Comparison of ENCODE assay signal across 5 fruit fly cellular contexts in the genomic region with DNA sequence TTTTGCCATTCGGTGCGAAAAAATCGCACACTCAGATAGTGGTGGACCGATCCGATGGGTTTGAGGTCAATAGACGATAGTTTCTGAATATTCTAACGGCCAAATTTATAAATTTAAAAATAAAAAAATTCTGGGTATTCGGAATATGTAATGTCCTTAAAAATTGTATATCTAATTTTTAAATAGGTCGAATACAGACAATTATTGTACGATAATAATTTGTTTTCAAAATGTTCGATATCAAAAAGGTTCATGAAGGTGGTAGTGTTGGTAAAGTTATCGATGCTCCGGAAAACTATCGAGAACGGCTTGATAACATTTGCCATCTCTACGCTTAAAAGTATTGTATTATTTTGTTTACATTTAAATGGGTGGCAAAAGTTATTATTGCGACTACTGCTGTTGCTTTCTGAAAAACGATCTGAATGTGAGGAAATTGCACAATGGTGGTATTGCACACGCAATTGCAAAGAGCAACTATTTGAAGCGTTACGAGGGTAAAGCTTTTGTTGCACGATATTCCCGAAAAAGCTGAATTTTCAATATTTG.
TF ChIP-seq lines count a peak whose summit lies in the region.

A gene (plus strand): TSS at position 315 of the 549 bp plus-strand sequence.
A gene (minus strand): TSS at position 499 of the 549 bp plus-strand sequence.

TF ChIP-seq in whole organism, adult, 20 proteins besides CTCF, POLR2A, EP300 and RAD21 (continued from another document):
- TF ChIP-seq cic (GFP tag; optimal IDR thresholded peaks at IDR 0.05; lab: Kevin White, UChicago) (peak; percentile 92), ovo (GFP tag; optimal IDR thresholded peaks at IDR 0.05; lab: Kevin White, UChicago) (peak; percentile 74), CG14711 (tag; optimal IDR thresholded peaks at IDR 0.05; lab: Kevin White, UChicago) (peak; percentile 56), CG1620 (GFP tag; optimal IDR thresholded peaks at IDR 0.05; lab: Kevin White, UChicago) (peak; percentile 90)

TF ChIP-seq in whole organism, embryonic, 481 proteins besides CTCF, POLR2A, EP300 and RAD21 (continued from another document and continues in another):
- no peak for TF ChIP-seq Sox100B (GFP tag; optimal IDR thresholded peaks at IDR 0.05; lab: Kevin White, UChicago)
- TF ChIP-seq MESR4 (GFP tag; optimal IDR thresholded peaks at IDR 0.05; lab: Kevin White, UChicago) = peak; percentile 18
- TF ChIP-seq CG12236 (GFP tag; optimal IDR thresholded peaks at IDR 0.05; lab: Kevin White, UChicago) = no peak
- no peak for TF ChIP-seq CG14050 (GFP tag; IDR thresholded peaks at IDR 0.05; lab: Robert Waterston, UW)
- TF ChIP-seq run (tag; optimal IDR thresholded peaks at IDR 0.05; lab: Kevin White, UChicago) = no peak
- TF ChIP-seq pho (GFP tag; optimal IDR thresholded peaks at IDR 0.05; lab: Kevin White, UChicago) = peak; percentile 81
- no peak for TF ChIP-seq cad (GFP tag; optimal IDR thresholded peaks at IDR 0.05; lab: Kevin White, UChicago)
- no peak for TF ChIP-seq CG8478 (optimal IDR thresholded peaks at IDR 0.05; lab: Kevin White, UChicago)
- no peak for TF ChIP-seq Rx (GFP tag; IDR thresholded peaks at IDR 0.05; lab: Robert Waterston, UW)
- no peak for TF ChIP-seq CG7963 (GFP tag; IDR thresholded peaks at IDR 0.05; lab: Robert Waterston, UW; ENCODE audit: partially characterized antibody)
- peak; percentile 68 for TF ChIP-seq CG8924 (tag; optimal IDR thresholded peaks at IDR 0.05; lab: Kevin White, UChicago)
- peak; percentile 61; the same call in 1 of the 2 replicates for TF ChIP-seq Ptx1 (GFP tag; IDR thresholded peaks at IDR 0.05; lab: Robert Waterston, UW)
- peak; percentile 63 for TF ChIP-seq CG3281 (GFP tag; optimal IDR thresholded peaks at IDR 0.05; lab: Kevin White, UChicago)
- TF ChIP-seq B-H2 (GFP tag; optimal IDR thresholded peaks at IDR 0.05; lab: Kevin White, UChicago) = no peak
- no peak for TF ChIP-seq exex (tag; optimal IDR thresholded peaks at IDR 0.05; lab: Kevin White, UChicago)
- no peak for TF ChIP-seq Hmr (GFP tag; optimal IDR thresholded peaks at IDR 0.05; lab: Kevin White, UChicago)
- peak; percentile 95 for TF ChIP-seq CG13287 (GFP tag; IDR thresholded peaks at IDR 0.05; lab: Robert Waterston, UW; ENCODE audit: partially characterized antibody)
- no peak for TF ChIP-seq Mes4 (GFP tag; optimal IDR thresholded peaks at IDR 0.05; lab: Kevin White, UChicago)
- peak; percentile 69 for TF ChIP-seq CG18262 (tag; optimal IDR thresholded peaks at IDR 0.05; lab: Kevin White, UChicago)
- peak; percentile 67 for TF ChIP-seq Dek (tag; optimal IDR thresholded peaks at IDR 0.05; lab: Kevin White, UChicago)
- peak; percentile 38 for TF ChIP-seq Dp (GFP tag; optimal IDR thresholded peaks at IDR 0.05; lab: Kevin White, UChicago)
- TF ChIP-seq CG10431 (GFP tag; optimal IDR thresholded peaks at IDR 0.05; lab: Kevin White, UChicago) = peak; percentile 23
- no peak for TF ChIP-seq fru (optimal IDR thresholded peaks at IDR 0.05; lab: Kevin White, UChicago)
- TF ChIP-seq Ssrp (tag; optimal IDR thresholded peaks at IDR 0.05; lab: Kevin White, UChicago) = peak; percentile 59
- TF ChIP-seq Atf-2 (GFP tag; optimal IDR thresholded peaks at IDR 0.05; lab: Kevin White, UChicago) = peak; percentile 32
- TF ChIP-seq CG6791 (GFP tag; IDR thresholded peaks at IDR 0.05; lab: Robert Waterston, UW; ENCODE audit: partially characterized antibody) = peak; percentile 77; the same call in 2 of the 3 replicates
- no peak for TF ChIP-seq CG43689 (GFP tag; IDR thresholded peaks at IDR 0.05; lab: Robert Waterston, UW)
- TF ChIP-seq CG31365 (tag; optimal IDR thresholded peaks at IDR 0.05; lab: Kevin White, UChicago) = no peak
- TF ChIP-seq CG17186 (GFP tag; optimal IDR thresholded peaks at IDR 0.05; lab: Kevin White, UChicago) = peak; percentile 14
- TF ChIP-seq Sry-δ (GFP tag; optimal IDR thresholded peaks at IDR 0.05; lab: Kevin White, UChicago) = peak; percentile 96

TF ChIP-seq in whole organism, prepupa, 60 proteins besides CTCF, POLR2A, EP300 and RAD21 (continued from another document):
- TF ChIP-seq CG1621 (tag; optimal IDR thresholded peaks at IDR 0.05; lab: Kevin White, UChicago) = no peak
- TF ChIP-seq ss (GFP tag; optimal IDR thresholded peaks at IDR 0.05; lab: Kevin White, UChicago) = no peak
- TF ChIP-seq topi (GFP tag; optimal IDR thresholded peaks at IDR 0.05; lab: Kevin White, UChicago) = peak; percentile 69
- peak; percentile 74 for TF ChIP-seq CG31627 (GFP tag; optimal IDR thresholded peaks at IDR 0.05; lab: Kevin White, UChicago)
- peak; percentile 59 for TF ChIP-seq CG6792 (GFP tag; optimal IDR thresholded peaks at IDR 0.05; lab: Kevin White, UChicago)
- peak; percentile 67 for TF ChIP-seq CG3032 (tag; optimal IDR thresholded peaks at IDR 0.05; lab: Kevin White, UChicago)
- TF ChIP-seq CG15336 (GFP tag; IDR thresholded peaks at IDR 0.05; lab: Robert Waterston, UW) = no peak
- TF ChIP-seq fd85E (GFP tag; optimal IDR thresholded peaks at IDR 0.05; lab: Kevin White, UChicago) = no peak
- no peak for TF ChIP-seq spab (GFP tag; optimal IDR thresholded peaks at IDR 0.05; lab: Kevin White, UChicago)
- TF ChIP-seq CG10631 (GFP tag; optimal IDR thresholded peaks at IDR 0.05; lab: Kevin White, UChicago) = no peak
- peak; percentile 1 for TF ChIP-seq fd59A (GFP tag; optimal IDR thresholded peaks at IDR 0.05; lab: Kevin White, UChicago)
- TF ChIP-seq CG9139 (GFP tag; optimal IDR thresholded peaks at IDR 0.05; lab: Kevin White, UChicago) = no peak
- TF ChIP-seq CG8119 (GFP tag; IDR thresholded peaks at IDR 0.05; lab: Robert Waterston, UW) = no peak
- TF ChIP-seq salr (GFP tag; optimal IDR thresholded peaks at IDR 0.05; lab: Kevin White, UChicago) = no peak
- peak; percentile 40 for TF ChIP-seq CG11902 (GFP tag; optimal IDR thresholded peaks at IDR 0.05; lab: Kevin White, UChicago)
- TF ChIP-seq CG6163 (GFP tag; IDR thresholded peaks at IDR 0.05; lab: Robert Waterston, UW) = no peak; the same call in 2 of the 3 replicates
- no peak for TF ChIP-seq CG10669 (GFP tag; optimal IDR thresholded peaks at IDR 0.05; lab: Kevin White, UChicago)
- TF ChIP-seq Eip75B (GFP tag; optimal IDR thresholded peaks at IDR 0.05; lab: Kevin White, UChicago) = no peak
- no peak for TF ChIP-seq pdm3 (GFP tag; optimal IDR thresholded peaks at IDR 0.05; lab: Kevin White, UChicago)
- TF ChIP-seq CG3919 (GFP tag; optimal IDR thresholded peaks at IDR 0.05; lab: Kevin White, UChicago) = peak; percentile 51
- TF ChIP-seq Hr39 (GFP tag; optimal IDR thresholded peaks at IDR 0.05; lab: Kevin White, UChicago) = peak; percentile 63
- no peak for TF ChIP-seq CG11762 (GFP tag; optimal IDR thresholded peaks at IDR 0.05; lab: Kevin White, UChicago; ENCODE audit: insufficient read depth)
- no peak for TF ChIP-seq CG8319 (GFP tag; optimal IDR thresholded peaks at IDR 0.05; lab: Kevin White, UChicago)
- peak; percentile 18 for TF ChIP-seq net (GFP tag; optimal IDR thresholded peaks at IDR 0.05; lab: Kevin White, UChicago)
- TF ChIP-seq CG32006 (GFP tag; optimal IDR thresholded peaks at IDR 0.05; lab: Kevin White, UChicago) = no peak
- no peak for TF ChIP-seq Ets21C (GFP tag; optimal IDR thresholded peaks at IDR 0.05; lab: Kevin White, UChicago)
- peak; percentile 45 for TF ChIP-seq Sox15 (GFP tag; optimal IDR thresholded peaks at IDR 0.05; lab: Kevin White, UChicago)
- no peak for TF ChIP-seq CG4318 (GFP tag; optimal IDR thresholded peaks at IDR 0.05; lab: Kevin White, UChicago)
- peak; percentile 89 for TF ChIP-seq Sox14 (GFP tag; optimal IDR thresholded peaks at IDR 0.05; lab: Kevin White, UChicago)
- TF ChIP-seq CG6808 (GFP tag; optimal IDR thresholded peaks at IDR 0.05; lab: Kevin White, UChicago) = no peak
- TF ChIP-seq Met (GFP tag; optimal IDR thresholded peaks at IDR 0.05; lab: Kevin White, UChicago) = no peak
TF ChIP-seq in whole organism, prepupa: peak in this region for 21.

TF ChIP-seq in whole organism, pupa, 21 proteins besides CTCF, POLR2A, EP300 and RAD21 (continued from another document):
- peak; percentile 24; the same call in 1 of the 2 replicates for TF ChIP-seq Ets98B (GFP tag; IDR thresholded peaks at IDR 0.05; lab: Robert Waterston, UW)

TF ChIP-seq in whole organism, wandering third instar larva, 38 proteins besides CTCF, POLR2A, EP300 and RAD21 (continued from another document):
- TF ChIP-seq pan (optimal IDR thresholded peaks at IDR 0.05; lab: Kevin White, UChicago) = no peak
- TF ChIP-seq lola (GFP tag; optimal IDR thresholded peaks at IDR 0.05; lab: Kevin White, UChicago) = no peak
- peak; percentile 63 for TF ChIP-seq Myc (optimal IDR thresholded peaks at IDR 0.05; lab: Kevin White, UChicago)
- TF ChIP-seq Dfd (GFP tag; optimal IDR thresholded peaks at IDR 0.05; lab: Kevin White, UChicago) = no peak
- TF ChIP-seq Vsx2 (GFP tag; optimal IDR thresholded peaks at IDR 0.05; lab: Kevin White, UChicago; ENCODE audit: partially characterized antibody) = no peak
- TF ChIP-seq Hr83 (GFP tag; optimal IDR thresholded peaks at IDR 0.05; lab: Kevin White, UChicago; ENCODE audit: poor library complexity, severe bottlenecking) = peak; percentile 61
- no peak for TF ChIP-seq dsf (GFP tag; optimal IDR thresholded peaks at IDR 0.05; lab: Kevin White, UChicago; ENCODE audit: borderline replicate concordance)
- no peak for TF ChIP-seq CG32264 (GFP tag; optimal IDR thresholded peaks at IDR 0.05; lab: Kevin White, UChicago)
- peak; percentile 18 to 76 for TF ChIP-seq foxo (GFP tag; optimal IDR thresholded peaks at IDR 0.05; lab: Kevin White, UChicago)
- TF ChIP-seq N (GFP tag; optimal IDR thresholded peaks at IDR 0.05; lab: Kevin White, UChicago) = no peak
- no peak for TF ChIP-seq sage (GFP tag; optimal IDR thresholded peaks at IDR 0.05; lab: Kevin White, UChicago)
- TF ChIP-seq Abd-B (GFP tag; optimal IDR thresholded peaks at IDR 0.05; lab: Kevin White, UChicago) = no peak
- TF ChIP-seq Sp1 (GFP tag; optimal IDR thresholded peaks at IDR 0.05; lab: Kevin White, UChicago) = peak; percentile 78
- TF ChIP-seq tai (GFP tag; optimal IDR thresholded peaks at IDR 0.05; lab: Kevin White, UChicago) = no peak
- TF ChIP-seq CrebA (GFP tag; optimal IDR thresholded peaks at IDR 0.05; lab: Kevin White, UChicago; ENCODE audit: borderline replicate concordance) = no peak
- TF ChIP-seq Hnf4 (GFP tag; optimal IDR thresholded peaks at IDR 0.05; lab: Kevin White, UChicago) = no peak
- no peak for TF ChIP-seq GATAd (GFP tag; optimal IDR thresholded peaks at IDR 0.05; lab: Kevin White, UChicago)
